Fruit fly (Drosophila melanogaster) whole organism, prepupa: Measurements from ENCODE around the gene CG12617.

Experiments used
- Blimp-1 ChIP-seq: fragments of 200-800 bp; sonication (Bioruptor generic); optimal IDR thresholded peaks from 3 replicates; lab custom pipeline; 2017; ENCODE audit warnings: missing biosample characterization, missing genetic modification characterization, mild to moderate bottlenecking, moderate library complexity, missing genetic modification reagents
- CG10669 ChIP-seq: fragments of 200-800 bp; sonication (Bioruptor generic); optimal IDR thresholded peaks from 3 replicates; lab custom pipeline; 2018; ENCODE audit warnings: missing biosample characterization, mild to moderate bottlenecking, missing genetic modification characterization, moderate library complexity
- CG11294 ChIP-seq: fragments of 200-800 bp; sonication (Bioruptor generic); IDR thresholded peaks from 2 replicates; pipeline ENCODE4 v1.3.6; 2022; ENCODE audit warnings: missing biosample characterization, missing genetic modification characterization
- CG11762 ChIP-seq: fragments of 200-800 bp; sonication (Bioruptor generic); optimal IDR thresholded peaks from 3 replicates; lab custom pipeline; 2016; ENCODE audit warnings: missing biosample characterization, missing genetic modification characterization; ENCODE audit not compliant: insufficient read depth
- CG15336 ChIP-seq: fragments of 200-800 bp; sonication (Bioruptor generic); IDR thresholded peaks from 2 replicates; pipeline ENCODE4 v1.3.6; 2022; ENCODE audit warnings: missing biosample characterization, missing genetic modification characterization
- CG1621 ChIP-seq: fragments of 200-800 bp; sonication (Bioruptor generic); optimal IDR thresholded peaks from 3 replicates; lab custom pipeline; 2018; ENCODE audit warnings: missing biosample characterization, mild to moderate bottlenecking, missing genetic modification characterization
- CG16779 ChIP-seq: fragments of 200-800 bp; sonication (Bioruptor generic); optimal IDR thresholded peaks from 3 replicates; lab custom pipeline; 2017; ENCODE audit warnings: missing biosample characterization, mild to moderate bottlenecking, missing genetic modification characterization
- CG3032 ChIP-seq: fragments of 200-800 bp; optimal IDR thresholded peaks from 2 replicates; lab custom pipeline; 2019; ENCODE audit warnings: missing biosample characterization, mild to moderate bottlenecking, missing genetic modification characterization, moderate library complexity
- CG31627 ChIP-seq: fragments of 200-800 bp; sonication (Bioruptor generic); optimal IDR thresholded peaks from 3 replicates; lab custom pipeline; 2016; ENCODE audit warnings: missing biosample characterization, missing genetic modification characterization
- CG34406 ChIP-seq: fragments of 200-800 bp; sonication (Bioruptor generic); optimal IDR thresholded peaks from 3 replicates; lab custom pipeline; 2016; ENCODE audit warnings: missing biosample characterization, missing genetic modification characterization
- CG3919 ChIP-seq: fragments of 200-800 bp; sonication (Bioruptor generic); optimal IDR thresholded peaks from 3 replicates; lab custom pipeline; 2016; ENCODE audit warnings: missing biosample characterization, missing genetic modification characterization
- CG4318 ChIP-seq: fragments of 200-800 bp; sonication (Bioruptor generic); optimal IDR thresholded peaks from 3 replicates; lab custom pipeline; 2017; ENCODE audit warnings: missing biosample characterization, mild to moderate bottlenecking, missing genetic modification characterization
- CG6163 ChIP-seq: fragments of 200-800 bp; sonication (Bioruptor generic); IDR thresholded peaks from 3 replicates; pipeline ENCODE4 v1.3.6; 2022; ENCODE audit warnings: missing biosample characterization, missing genetic modification characterization
- CG6792 ChIP-seq: fragments of 200-800 bp; sonication (Bioruptor generic); optimal IDR thresholded peaks from 3 replicates; lab custom pipeline; 2016; ENCODE audit warnings: missing biosample characterization, missing genetic modification characterization
- CG6808 ChIP-seq: fragments of 200-800 bp; sonication (Bioruptor generic); optimal IDR thresholded peaks from 3 replicates; lab custom pipeline; 2017; ENCODE audit warnings: missing biosample characterization, missing genetic modification characterization, mild to moderate bottlenecking, moderate library complexity, missing genetic modification reagents
- CG6854 ChIP-seq: fragments of 200-800 bp; sonication (Bioruptor generic); optimal IDR thresholded peaks from 2 replicates; lab custom pipeline; 2017; ENCODE audit warnings: missing biosample characterization, mild to moderate bottlenecking, missing genetic modification characterization
- CG7368 ChIP-seq: fragments of 200-800 bp; sonication (Bioruptor generic); optimal IDR thresholded peaks from 3 replicates; lab custom pipeline; 2016; ENCODE audit warnings: missing biosample characterization, missing genetic modification characterization
- CG8119 ChIP-seq: fragments of 200-800 bp; sonication (Bioruptor generic); IDR thresholded peaks from 3 replicates; pipeline ENCODE4 v1.3.6; 2022; ENCODE audit warnings: missing biosample characterization, missing genetic modification characterization
- CG8319 ChIP-seq: fragments of 200-800 bp; sonication (Bioruptor generic); optimal IDR thresholded peaks from 3 replicates; lab custom pipeline; 2016; ENCODE audit warnings: missing biosample characterization, missing genetic modification characterization
- CG8632 ChIP-seq: fragments of 200-800 bp; sonication (Bioruptor generic); optimal IDR thresholded peaks from 3 replicates; lab custom pipeline; 2016; ENCODE audit warnings: missing biosample characterization, missing genetic modification characterization
- Eip75B ChIP-seq: fragments of 200-800 bp; sonication (Bioruptor generic); optimal IDR thresholded peaks from 3 replicates; lab custom pipeline; 2016; ENCODE audit warnings: missing biosample characterization, missing genetic modification characterization
- Eip78C ChIP-seq: fragments of 200-800 bp; sonication (Bioruptor generic); peaks from one replicate; lab custom pipeline; 2016; ENCODE audit warnings: missing biosample characterization, missing genetic modification characterization
- Eip93F ChIP-seq: fragments of 200-800 bp; sonication (Bioruptor generic); optimal IDR thresholded peaks from 2 replicates; lab custom pipeline; 2016; ENCODE audit warnings: missing biosample characterization, mild to moderate bottlenecking, missing genetic modification characterization
- Ets21C ChIP-seq: fragments of 200-800 bp; sonication (Bioruptor generic); optimal IDR thresholded peaks from 3 replicates; lab custom pipeline; 2016; ENCODE audit warnings: missing biosample characterization, missing genetic modification characterization
- Ets96B ChIP-seq: fragments of 200-800 bp; optimal IDR thresholded peaks from 2 replicates; lab custom pipeline; 2019; ENCODE audit warnings: missing biosample characterization, mild to moderate bottlenecking, missing genetic modification characterization, moderate library complexity
- Gug ChIP-seq: fragments of 200-800 bp; sonication (Bioruptor generic); IDR thresholded peaks from 2 replicates; pipeline ENCODE4 v1.3.6; 2022; ENCODE audit warnings: missing biosample characterization, missing genetic modification characterization
- Hr38 ChIP-seq: sonication (Bioruptor generic); optimal IDR thresholded peaks from 2 replicates; lab custom pipeline; 2016; ENCODE audit warnings: missing biosample characterization, missing genetic modification characterization
- Hr4 ChIP-seq: fragments of 200-800 bp; sonication (Bioruptor generic); optimal IDR thresholded peaks from 3 replicates; lab custom pipeline; 2016; ENCODE audit warnings: missing biosample characterization, missing genetic modification characterization
- Smox ChIP-seq: fragments of 200-800 bp; sonication (Bioruptor generic); optimal IDR thresholded peaks from 3 replicates; lab custom pipeline; 2016; ENCODE audit warnings: missing biosample characterization, missing genetic modification characterization
- Sox102F ChIP-seq: fragments of 200-800 bp; sonication (Bioruptor generic); optimal IDR thresholded peaks from 2 replicates; lab custom pipeline; 2016; ENCODE audit warnings: missing biosample characterization, mild to moderate bottlenecking, missing genetic modification characterization
- Sox15 ChIP-seq: fragments of 200-800 bp; sonication (Bioruptor generic); optimal IDR thresholded peaks from 3 replicates; lab custom pipeline; 2016; ENCODE audit warnings: missing biosample characterization, missing genetic modification characterization
- achi ChIP-seq: fragments of 200-800 bp; sonication (Bioruptor generic); optimal IDR thresholded peaks from 3 replicates; lab custom pipeline; 2016; ENCODE audit warnings: missing biosample characterization, missing genetic modification characterization
- acj6 ChIP-seq: fragments of 200-800 bp; sonication (Bioruptor generic); optimal IDR thresholded peaks from 3 replicates; lab custom pipeline; 2016; ENCODE audit warnings: missing biosample characterization, missing genetic modification characterization
- dac ChIP-seq: fragments of 200-800 bp; sonication (Bioruptor generic); optimal IDR thresholded peaks from 2 replicates; lab custom pipeline; 2017; ENCODE audit warnings: missing biosample characterization, mild to moderate bottlenecking, missing genetic modification characterization
- eg ChIP-seq: fragments of 200-800 bp; sonication (Bioruptor generic); IDR thresholded peaks from 3 replicates; pipeline ENCODE4 v1.3.6; 2022; ENCODE audit warnings: missing biosample characterization, missing genetic modification characterization
- esn ChIP-seq: fragments of 200-800 bp; sonication (Bioruptor generic); optimal IDR thresholded peaks from 2 replicates; lab custom pipeline; 2016; ENCODE audit warnings: missing biosample characterization, mild to moderate bottlenecking, missing genetic modification characterization, moderate library complexity
- fkh ChIP-seq: fragments of 200-800 bp; sonication (Bioruptor generic); optimal IDR thresholded peaks from 3 replicates; lab custom pipeline; 2017; ENCODE audit warnings: missing biosample characterization, mild to moderate bottlenecking, missing genetic modification characterization, moderate library complexity
- lz ChIP-seq: fragments of 200-800 bp; sonication (Bioruptor generic); optimal IDR thresholded peaks from 3 replicates; lab custom pipeline; 2016; ENCODE audit warnings: missing biosample characterization, missing genetic modification characterization
- net ChIP-seq: fragments of 200-800 bp; sonication (Bioruptor generic); optimal IDR thresholded peaks from 3 replicates; lab custom pipeline; 2016; ENCODE audit warnings: missing biosample characterization, missing genetic modification characterization
- pdm3 ChIP-seq: fragments of 200-800 bp; sonication (Bioruptor generic); optimal IDR thresholded peaks from 3 replicates; lab custom pipeline; 2016; ENCODE audit warnings: missing biosample characterization, missing genetic modification characterization
- spab ChIP-seq: fragments of 200-800 bp; sonication (Bioruptor generic); optimal IDR thresholded peaks from 2 replicates; lab custom pipeline; 2017; ENCODE audit warnings: missing biosample characterization, mild to moderate bottlenecking, missing genetic modification characterization, missing genetic modification reagents
- ss ChIP-seq, 2 experiments: fragments of 200-800 bp; sonication (Bioruptor generic); optimal IDR thresholded peaks; 2 replicates in 1 of 2; 3 replicates in 1 of 2; lab custom pipeline; 2017 to 2018; ENCODE audit warnings: mild to moderate bottlenecking in 2 of 2, missing biosample characterization in 2 of 2, missing genetic modification characterization in 2 of 2, moderate library complexity in 1 of 2
- svp ChIP-seq: fragments of 200-800 bp; sonication (Bioruptor generic); peaks from one replicate; lab custom pipeline; 2016; ENCODE audit warnings: missing biosample characterization, missing genetic modification characterization
- topi ChIP-seq: fragments of 200-800 bp; sonication (Bioruptor generic); optimal IDR thresholded peaks from 3 replicates; lab custom pipeline; 2016; ENCODE audit warnings: missing biosample characterization, missing genetic modification characterization
- vri ChIP-seq: fragments of 200-800 bp; sonication (Bioruptor generic); optimal IDR thresholded peaks from 3 replicates; lab custom pipeline; 2016; ENCODE audit warnings: missing biosample characterization, mild to moderate bottlenecking, missing genetic modification characterization

CG12617 gene

DNA sequence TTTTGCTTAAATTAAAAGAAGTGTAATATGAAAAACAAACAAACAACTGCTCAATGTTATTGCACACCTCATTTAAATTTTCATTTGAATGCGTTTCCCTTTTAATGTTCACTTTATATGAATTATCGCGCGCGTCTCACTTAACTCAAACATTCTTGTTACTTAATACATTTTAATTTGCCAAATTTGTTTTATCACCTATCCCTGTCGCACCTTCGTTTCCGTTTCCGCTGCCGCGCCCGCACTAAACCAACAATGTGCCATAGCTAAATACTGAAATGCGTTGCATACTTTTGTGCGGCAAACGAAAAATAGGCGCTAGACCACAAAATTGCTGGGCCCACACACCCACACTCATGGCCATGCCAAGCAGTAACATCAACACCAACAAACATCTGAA lies 7.3 kb upstream of the CG12617 start (continued):
- TF ChIP-seq Smox (peak; percentile 19), CG16779 (tag; lab: Kevin White, UChicago) (peak; percentile 37), CG11294 (GFP tag; lab: Robert Waterston, UW) (no peak), CG8319 (peak; percentile 33), CG11762 (peak; percentile 33), fkh (no peak), svp (peak; percentile 8), Ets21C (GFP tag; lab: Kevin White, UChicago) (no peak), vri (GFP tag; lab: Kevin White, UChicago) (peak; percentile 54), CG4318 (GFP tag; lab: Kevin White, UChicago) (no peak), CG6792 (GFP tag; lab: Kevin White, UChicago) (peak; percentile 45), eg (GFP tag; lab: Robert Waterston, UW) (peak; percentile 56; the same call in 2 of the 3 replicates), Eip75B (GFP tag; lab: Kevin White, UChicago) (peak; percentile 14), CG8632 (GFP tag; lab: Kevin White, UChicago) (peak; percentile 57), Ets96B (no peak), dac (GFP tag; lab: Kevin White, UChicago) (peak; percentile 43)

DNA sequence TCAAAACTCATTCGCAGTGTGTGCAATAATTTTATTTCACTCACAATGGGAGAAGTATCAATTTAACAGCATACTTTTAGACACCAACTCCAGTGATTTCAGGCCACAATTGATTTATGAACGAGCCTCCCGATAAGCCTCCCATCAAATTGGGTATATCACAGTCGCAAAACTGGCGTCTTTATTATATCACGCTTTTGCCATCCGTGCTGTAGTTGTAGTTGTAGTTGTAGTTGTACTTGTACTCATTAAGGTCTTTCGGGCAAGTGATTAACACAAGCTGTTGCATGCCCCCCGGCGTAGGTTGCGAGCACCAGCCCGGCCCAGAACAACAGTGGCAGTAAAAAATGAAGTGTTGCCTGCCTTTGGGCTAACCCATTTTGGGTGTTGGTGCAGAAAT lies 3.8 kb upstream of the CG12617 start:
- TF ChIP-seq Eip78C (peak; percentile 44), Blimp-1 (GFP tag; lab: Kevin White, UChicago) (no peak), svp (peak; percentile 38), Hr4 (GFP tag; lab: Kevin White, UChicago) (no peak)

DNA sequence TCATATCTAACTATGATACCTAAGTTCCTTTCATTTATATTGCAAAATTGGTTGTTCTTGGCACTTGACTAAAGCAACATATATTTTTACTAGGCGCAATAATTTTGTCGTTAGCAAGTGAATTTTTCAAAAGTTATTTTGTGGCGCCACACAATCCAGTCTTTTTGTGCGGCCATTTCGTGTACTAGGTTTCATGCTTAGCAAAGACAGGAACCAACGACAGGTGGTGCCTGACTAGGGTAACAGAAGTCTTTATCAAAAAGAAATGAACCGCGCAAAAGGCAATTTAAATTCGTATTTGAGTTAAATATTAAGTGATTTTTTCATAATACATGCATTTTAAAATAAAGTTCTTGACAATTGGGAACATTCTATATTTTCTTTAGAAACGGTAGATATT lies 553 bp upstream of the CG12617 start:
- TF ChIP-seq Blimp-1 (GFP tag; lab: Kevin White, UChicago) = no peak
- TF ChIP-seq lz (GFP tag; lab: Kevin White, UChicago) = no peak
- TF ChIP-seq Gug = no peak
- TF ChIP-seq Hr38 (GFP tag; lab: Kevin White, UChicago) = no peak
- no peak for TF ChIP-seq CG8119 (GFP tag; lab: Robert Waterston, UW)
- TF ChIP-seq CG31627 = no peak
- TF ChIP-seq vri (GFP tag; lab: Kevin White, UChicago) = no peak
- TF ChIP-seq Ets21C (GFP tag; lab: Kevin White, UChicago) = no peak
- TF ChIP-seq net (GFP tag; lab: Kevin White, UChicago) = no peak
- no peak for TF ChIP-seq topi
- no peak for TF ChIP-seq spab (GFP tag; lab: Kevin White, UChicago)
- TF ChIP-seq Eip93F (GFP tag; lab: Kevin White, UChicago) = no peak
- TF ChIP-seq CG11294 (GFP tag; lab: Robert Waterston, UW) = no peak
- no peak for TF ChIP-seq CG16779 (tag; lab: Kevin White, UChicago)
- TF ChIP-seq CG7368 (GFP tag; lab: Kevin White, UChicago) = no peak

DNA sequence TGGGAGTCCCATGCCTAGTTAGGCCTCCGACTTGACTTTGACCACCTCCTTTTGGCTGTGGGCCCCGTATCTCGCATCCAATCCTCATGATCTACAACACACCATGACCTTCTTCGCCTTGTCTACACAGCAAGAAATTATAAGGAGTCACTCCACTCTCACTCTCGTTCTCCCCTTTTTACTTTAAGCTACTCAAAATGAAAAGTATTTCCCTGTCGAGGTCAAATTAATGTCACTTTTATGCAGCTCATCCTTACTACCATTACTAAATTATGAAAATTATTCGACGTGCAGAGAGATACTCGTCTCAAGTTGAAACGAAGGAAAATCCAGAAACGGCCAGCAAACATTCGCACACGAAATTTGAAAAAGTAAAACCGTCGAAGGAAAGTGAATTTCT lies 1.4 kb downstream of the CG12617 start:
- TF ChIP-seq Ets21C (GFP tag; lab: Kevin White, UChicago) (no peak), CG6163 (peak; percentile 58; the same call in 2 of the 3 replicates), acj6 (GFP tag; lab: Kevin White, UChicago) (peak; percentile 19), CG8319 (no peak), CG15336 (peak; percentile 72), achi (GFP tag; lab: Kevin White, UChicago) (peak; percentile 23), Ets96B (peak; percentile 30), esn (GFP tag; lab: Kevin White, UChicago) (no peak), CG8119 (GFP tag; lab: Robert Waterston, UW) (peak; percentile 60; the same call in 2 of the 3 replicates), CG6854 (no peak), CG31627 (no peak), CG3919 (GFP tag; lab: Kevin White, UChicago) (peak; percentile 43), Gug (0 out of 2 replicates have a peak, but pooled peaks have one; percentile 12), CG1621 (tag; lab: Kevin White, UChicago) (no peak), Smox (no peak), CG3032 (tag; lab: Kevin White, UChicago) (no peak), Sox15 (no peak), CG16779 (tag; lab: Kevin White, UChicago) (no peak), CG6808 (GFP tag; lab: Kevin White, UChicago) (no peak), pdm3 (peak; percentile 60), CG10669 (no peak), vri (GFP tag; lab: Kevin White, UChicago) (no peak), lz (GFP tag; lab: Kevin White, UChicago) (no peak), ss (GFP tag; optimal IDR thresholded peaks at IDR 0.05; lab: Kevin White, UChicago) (no peak), CG34406 (GFP tag; lab: Kevin White, UChicago) (no peak), Sox102F (GFP tag; lab: Kevin White, UChicago) (no peak), Hr4 (GFP tag; lab: Kevin White, UChicago) (peak; percentile 89), dac (GFP tag; lab: Kevin White, UChicago) (peak; percentile 79)
